3 worm cellular contexts compared by ENCODE assay signal in the genomic region with DNA sequence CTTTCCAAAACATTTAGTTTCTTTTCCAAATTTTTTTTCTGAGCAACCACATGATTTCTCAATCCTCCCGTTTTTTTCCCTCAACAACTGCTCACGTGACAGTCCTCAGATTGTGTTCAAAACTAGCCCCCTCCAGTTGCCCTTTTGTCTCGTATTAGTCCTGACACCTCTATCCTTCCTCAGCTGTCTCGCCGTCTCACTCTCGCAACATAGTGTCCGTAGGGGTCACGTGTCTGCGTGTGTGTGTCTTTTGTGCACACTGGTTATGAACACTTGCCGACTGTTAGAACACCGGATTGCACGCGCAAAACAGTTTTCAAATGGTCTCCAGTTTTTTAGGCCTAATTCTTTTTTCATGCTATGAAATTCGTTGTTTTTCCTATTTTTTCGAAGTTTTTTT.
TF ChIP-seq lines count a peak whose summit lies in the region.

No protein-coding gene starts in this region.

TF ChIP-seq in whole organism, L2 larva, 48 proteins besides CTCF, POLR2A, EP300 and RAD21 (continued from another document):
- peak; percentile 39 for TF ChIP-seq snpc-4 (tag; optimal IDR thresholded peaks at IDR 0.05; lab: Kevin White, UChicago)
- no peak for TF ChIP-seq gmeb-1 (tag; optimal IDR thresholded peaks at IDR 0.05; lab: Kevin White, UChicago)
- peak; percentile 28 for TF ChIP-seq unc-55 (GFP tag; optimal IDR thresholded peaks at IDR 0.05; lab: Kevin White, UChicago)
- peak; percentile 65 for TF ChIP-seq crh-2 (tag; optimal IDR thresholded peaks at IDR 0.05; lab: Kevin White, UChicago)
- TF ChIP-seq ceh-16 (tag; optimal IDR thresholded peaks at IDR 0.05; lab: Kevin White, UChicago): peak; percentile 33
- peak; percentile 82 to 88 for TF ChIP-seq mdl-1 (tag; optimal IDR thresholded peaks at IDR 0.05; lab: Kevin White, UChicago)
- TF ChIP-seq sem-4 (tag; optimal IDR thresholded peaks at IDR 0.05; lab: Kevin White, UChicago): peak; percentile 88
- TF ChIP-seq unc-39 (tag; optimal IDR thresholded peaks at IDR 0.05; lab: Kevin White, UChicago): no peak
- peak; percentile 87 for TF ChIP-seq F13H6.1 (tag; optimal IDR thresholded peaks at IDR 0.05; lab: Kevin White, UChicago)
- no peak for TF ChIP-seq ceh-82 (tag; optimal IDR thresholded peaks at IDR 0.05; lab: Kevin White, UChicago)
- peak; percentile 57 for TF ChIP-seq mab-5 (tag; optimal IDR thresholded peaks at IDR 0.05; lab: Kevin White, UChicago)
- TF ChIP-seq unc-62 (GFP tag; optimal IDR thresholded peaks at IDR 0.05; lab: Kevin White, UChicago): peak; percentile 62
- TF ChIP-seq ztf-4 (tag; optimal IDR thresholded peaks at IDR 0.05; lab: Kevin White, UChicago): peak; percentile 58

TF ChIP-seq in whole organism, L4 larva, 104 proteins besides CTCF, POLR2A, EP300 and RAD21 (continued from another document and continues in another):
- TF ChIP-seq unc-62 (GFP tag; optimal IDR thresholded peaks at IDR 0.05 in 1 of 2; lab: Kevin White, UChicago) (peak in 1 of 2 experiments; percentile 43), unc-62 (tag; optimal IDR thresholded peaks at IDR 0.05; lab: Kevin White, UChicago) (no peak), rbr-2 (tag; optimal IDR thresholded peaks at IDR 0.05; lab: Kevin White, UChicago) (peak; percentile 30), ZK337.2 (GFP tag; IDR thresholded peaks at IDR 0.05; lab: Robert Waterston, UW) (no peak), lin-29 (GFP tag; IDR thresholded peaks at IDR 0.05; lab: Robert Waterston, UW) (peak; percentile 49; the same call in 1 of the 2 replicates), ceh-20 (GFP tag; IDR thresholded peaks at IDR 0.05; lab: Robert Waterston, UW) (0 out of 2 replicates have a peak, but pooled peaks have one; percentile 56), ceh-82 (tag; optimal IDR thresholded peaks at IDR 0.05; lab: Kevin White, UChicago) (no peak), mdl-1 (tag; optimal IDR thresholded peaks at IDR 0.05; lab: Kevin White, UChicago) (peak; percentile 46 to 94), lim-7 (GFP tag; IDR thresholded peaks at IDR 0.05; lab: Robert Waterston, UW) (no peak), nhr-41 (GFP tag; IDR thresholded peaks at IDR 0.05; lab: Robert Waterston, UW) (no peak), dmd-8 (GFP tag; IDR thresholded peaks at IDR 0.05; lab: Robert Waterston, UW) (no peak), lsy-2 (tag; optimal IDR thresholded peaks at IDR 0.05; lab: Kevin White, UChicago) (peak; percentile 53 to 81), F37D6.2 (tag; optimal IDR thresholded peaks at IDR 0.05; lab: Kevin White, UChicago) (peak; percentile 52), mdt-29 (GFP tag; IDR thresholded peaks at IDR 0.05; lab: Robert Waterston, UW) (peak; percentile 64; the same call in 1 of the 2 replicates), hlh-11 (tag; optimal IDR thresholded peaks at IDR 0.05; lab: Kevin White, UChicago) (peak; percentile 93), T20F7.1 (GFP tag; optimal IDR thresholded peaks at IDR 0.05; lab: Kevin White, UChicago) (no peak), nhr-48 (tag; optimal IDR thresholded peaks at IDR 0.05; lab: Kevin White, UChicago) (peak; percentile 14), hlh-30 (tag; optimal IDR thresholded peaks at IDR 0.05; lab: Kevin White, UChicago; ENCODE audit: insufficient read depth) (peak; percentile 99), nhr-10 (tag; optimal IDR thresholded peaks at IDR 0.05; lab: Kevin White, UChicago) (peak; percentile 17), lin-38 (GFP tag; IDR thresholded peaks at IDR 0.05; lab: Robert Waterston, UW) (no peak), Y75B8A.6 (GFP tag; IDR thresholded peaks at IDR 0.05; lab: Robert Waterston, UW) (no peak), dve-1 (tag; optimal IDR thresholded peaks at IDR 0.05; lab: Kevin White, UChicago; ENCODE audit: insufficient read depth) (peak; percentile 49), T26A8.4 (GFP tag; IDR thresholded peaks at IDR 0.05; lab: Robert Waterston, UW) (no peak), nhr-6 (tag; optimal IDR thresholded peaks at IDR 0.05; lab: Kevin White, UChicago) (peak; percentile 4), aha-1 (tag; lab: Kevin White, UChicago) (peak; percentile 97), lin-1 (GFP tag; IDR thresholded peaks at IDR 0.05; lab: Robert Waterston, UW) (no peak), vab-7 (GFP tag; IDR thresholded peaks at IDR 0.05; lab: Robert Waterston, UW) (no peak), set-16 (GFP tag; IDR thresholded peaks at IDR 0.05; lab: Robert Waterston, UW) (peak; percentile 32; the same call in 1 of the 2 replicates), sdz-12 (GFP tag; optimal IDR thresholded peaks at IDR 0.05; lab: Kevin White, UChicago) (no peak), nhr-25 (tag; optimal IDR thresholded peaks at IDR 0.05; lab: Kevin White, UChicago; ENCODE audit: borderline replicate concordance, insufficient read depth) (no peak), tag-97 (GFP tag; IDR thresholded peaks at IDR 0.05; lab: Robert Waterston, UW) (no peak), F44E2.7 (GFP tag; IDR thresholded peaks at IDR 0.05; lab: Robert Waterston, UW) (no peak), ceh-44 (GFP tag; IDR thresholded peaks at IDR 0.05; lab: Robert Waterston, UW) (no peak), mxl-2 (GFP tag; conservative IDR thresholded peaks at IDR 0.05; lab: Robert Waterston, UW) (no peak), ceh-32 (tag; optimal IDR thresholded peaks at IDR 0.05; lab: Kevin White, UChicago; ENCODE audit: poor library complexity) (no peak), aly-2 (tag; optimal IDR thresholded peaks at IDR 0.05; lab: Kevin White, UChicago) (no peak), F26F4.8 (GFP tag; conservative IDR thresholded peaks at IDR 0.05; lab: Robert Waterston, UW) (no peak), gei-8 (GFP tag; optimal IDR thresholded peaks at IDR 0.05; lab: Kevin White, UChicago) (no peak), F49E8.2 (tag; optimal IDR thresholded peaks at IDR 0.05; lab: Kevin White, UChicago; ENCODE audit: borderline replicate concordance) (no peak), arid-1 (GFP tag; conservative IDR thresholded peaks at IDR 0.05; lab: Robert Waterston, UW) (no peak), R02D3.7 (tag; optimal IDR thresholded peaks at IDR 0.05; lab: Kevin White, UChicago) (no peak), unc-130 (GFP tag; optimal IDR thresholded peaks at IDR 0.05; lab: Kevin White, UChicago) (no peak), nhr-102 (tag; optimal IDR thresholded peaks at IDR 0.05; lab: Kevin White, UChicago) (peak; percentile 3), hif-1 (tag; optimal IDR thresholded peaks at IDR 0.05; lab: Kevin White, UChicago) (peak in 1 of 2 experiments; percentile 75), nhr-11 (tag; optimal IDR thresholded peaks at IDR 0.05; lab: Kevin White, UChicago) (peak; percentile 92), nhr-237 (tag; optimal IDR thresholded peaks at IDR 0.05; lab: Kevin White, UChicago) (no peak), zip-11 (GFP tag; IDR thresholded peaks at IDR 0.05; lab: Robert Waterston, UW) (no peak), madf-5 (GFP tag; IDR thresholded peaks at IDR 0.05; lab: Robert Waterston, UW) (no peak), spr-3 (GFP tag; optimal IDR thresholded peaks at IDR 0.05; lab: Kevin White, UChicago) (no peak), cey-2 (tag; optimal IDR thresholded peaks at IDR 0.05; lab: Kevin White, UChicago; ENCODE audit: borderline replicate concordance, insufficient read depth) (no peak), zag-1 (tag; optimal IDR thresholded peaks at IDR 0.05; lab: Kevin White, UChicago) (no peak), ctbp-1 (GFP tag; IDR thresholded peaks at IDR 0.05; lab: Robert Waterston, UW) (no peak; the same call in 1 of the 2 replicates), attf-4 (tag; optimal IDR thresholded peaks at IDR 0.05; lab: Kevin White, UChicago) (no peak), nhr-111 (GFP tag; optimal IDR thresholded peaks at IDR 0.05; lab: Kevin White, UChicago) (no peak), egl-27 (tag; optimal IDR thresholded peaks at IDR 0.05; lab: Kevin White, UChicago) (no peak), nhr-28 (tag; optimal IDR thresholded peaks at IDR 0.05; lab: Kevin White, UChicago) (peak; percentile 86), mxl-3 (GFP tag; optimal IDR thresholded peaks at IDR 0.05; lab: Kevin White, UChicago) (peak; percentile 82), snpc-4 (tag; optimal IDR thresholded peaks at IDR 0.05; lab: Kevin White, UChicago) (no peak)

TF ChIP-seq in whole organism, mixed stage, embryonic, 35 proteins besides CTCF, POLR2A, EP300 and RAD21 (continued from another document):
- no peak for TF ChIP-seq elt-1 (tag; optimal IDR thresholded peaks at IDR 0.05; lab: Kevin White, UChicago; ENCODE audit: borderline replicate concordance, insufficient read depth)
- TF ChIP-seq ceh-43 (GFP tag; optimal IDR thresholded peaks at IDR 0.05; lab: Kevin White, UChicago): no peak
- no peak for TF ChIP-seq elt-3 (tag; optimal IDR thresholded peaks at IDR 0.05; lab: Kevin White, UChicago)
- TF ChIP-seq ztf-11 (tag; optimal IDR thresholded peaks at IDR 0.05; lab: Kevin White, UChicago): no peak
